Worm (Caenorhabditis elegans) whole organism, early embryonic: ENCODE measurements around the gene nhr-187.

Experiments
- F13C5.2 ChIP-seq: sonication (generic microtip); optimal IDR thresholded peaks from 2 replicates; lab custom pipeline; 2017; ENCODE audit warnings: mild to moderate bottlenecking, missing genetic modification characterization, inconsistent platforms, missing compliant biosample characterization
- aly-1 ChIP-seq: sonication (generic microtip); optimal IDR thresholded peaks from 2 replicates; lab custom pipeline; 2016; ENCODE audit warnings: missing genetic modification characterization, missing compliant biosample characterization
- ama-1 ChIP-seq: fragments of 150-350 bp; optimal IDR thresholded peaks from 2 replicates; lab custom pipeline; 2014
- ceh-36 ChIP-seq: sonication (generic microtip); optimal IDR thresholded peaks from 2 replicates; lab custom pipeline; 2016; ENCODE audit warnings: missing genetic modification characterization, inconsistent platforms, missing compliant biosample characterization
- ets-7 ChIP-seq: sonication (generic microtip); optimal IDR thresholded peaks from 2 replicates; lab custom pipeline; 2016; ENCODE audit warnings: missing genotype, missing genetic modification characterization, missing compliant biosample characterization
- flt-1 ChIP-seq: fragments of 200-800 bp; sonication (Bioruptor generic); IDR thresholded peaks from 2 replicates; pipeline ENCODE4 v1.3.6; 2022; ENCODE audit warnings: missing genetic modification characterization, missing compliant biosample characterization
- hmbx-1 ChIP-seq: sonication (generic microtip); optimal IDR thresholded peaks from 2 replicates; lab custom pipeline; 2016; ENCODE audit warnings: mild to moderate bottlenecking, missing genetic modification characterization, missing compliant biosample characterization
- hmg-4 ChIP-seq: fragments of 200-800 bp; sonication (Bioruptor generic); optimal IDR thresholded peaks from 2 replicates; lab custom pipeline; 2018; ENCODE audit warnings: mild to moderate bottlenecking, missing genetic modification characterization, missing compliant biosample characterization
- hnd-1 ChIP-seq: sonication (generic microtip); optimal IDR thresholded peaks from 2 replicates; lab custom pipeline; 2016; ENCODE audit warnings: missing genetic modification characterization, missing compliant biosample characterization
- scrt-1 ChIP-seq: fragments of 200-800 bp; sonication (Bioruptor generic); IDR thresholded peaks from 2 replicates; pipeline ENCODE4 v1.3.6; 2022; ENCODE audit warnings: missing genetic modification characterization, missing compliant biosample characterization
- tbx-11 ChIP-seq: fragments of 200-800 bp; sonication (Bioruptor generic); IDR thresholded peaks from 2 replicates; pipeline ENCODE4 v1.3.6; 2022; ENCODE audit warnings: missing genetic modification characterization, missing compliant biosample characterization
- tbx-37 ChIP-seq: fragments of 200-800 bp; sonication (Bioruptor generic); conservative IDR thresholded peaks from 2 replicates; pipeline ENCODE4 v1.3.6; 2022; ENCODE audit warnings: missing genetic modification reagents, missing genetic modification characterization, missing compliant biosample characterization
- tra-4 ChIP-seq: sonication (generic microtip); optimal IDR thresholded peaks from 2 replicates; lab custom pipeline; 2017; ENCODE audit warnings: missing genetic modification characterization, missing compliant biosample characterization

DNA sequence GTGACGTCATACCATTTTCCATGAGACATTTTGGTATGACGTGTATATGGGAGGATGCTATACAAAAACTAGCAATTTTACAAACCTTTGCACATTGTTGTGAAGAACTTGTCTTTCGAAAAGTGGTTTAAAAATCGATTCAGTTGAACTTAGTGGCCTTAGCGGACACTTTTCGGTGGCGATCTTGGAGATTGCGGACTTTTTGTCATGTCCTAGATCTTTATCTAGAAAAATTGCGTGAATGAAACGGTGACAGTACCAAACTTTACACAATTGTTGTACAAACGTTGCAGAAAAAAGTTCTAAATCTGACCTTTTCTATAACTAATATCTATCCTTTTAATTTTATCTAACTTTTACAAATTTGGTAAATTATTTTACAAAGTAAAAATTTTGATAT lies 2.5 kb upstream of the nhr-187 start:
- no peak for TF ChIP-seq flt-1 (GFP tag; lab: Robert Waterston, UW)
- TF ChIP-seq ama-1, result no peak
- TF ChIP-seq F13C5.2 (tag; lab: Kevin White, UChicago), result no peak
- TF ChIP-seq tra-4 (tag; lab: Kevin White, UChicago), result no peak
- TF ChIP-seq ceh-36 (tag; lab: Kevin White, UChicago), result no peak
- no peak for TF ChIP-seq hmbx-1 (tag; lab: Kevin White, UChicago)
- no peak for TF ChIP-seq scrt-1 (GFP tag; lab: Robert Waterston, UW)
- no peak for TF ChIP-seq hmg-4 (GFP tag; lab: Kevin White, UChicago)
- no peak for TF ChIP-seq hnd-1 (tag; lab: Kevin White, UChicago)
- no peak for TF ChIP-seq ets-7 (tag; lab: Kevin White, UChicago)
- no peak for TF ChIP-seq aly-1 (tag; lab: Kevin White, UChicago)
- TF ChIP-seq tbx-37 (GFP tag; lab: Robert Waterston, UW), result no peak
- no peak for TF ChIP-seq tbx-11 (GFP tag; lab: Robert Waterston, UW)
